Fruit fly (Drosophila melanogaster): ENCODE data around the gene Mp.

The Mp gene

DNA sequence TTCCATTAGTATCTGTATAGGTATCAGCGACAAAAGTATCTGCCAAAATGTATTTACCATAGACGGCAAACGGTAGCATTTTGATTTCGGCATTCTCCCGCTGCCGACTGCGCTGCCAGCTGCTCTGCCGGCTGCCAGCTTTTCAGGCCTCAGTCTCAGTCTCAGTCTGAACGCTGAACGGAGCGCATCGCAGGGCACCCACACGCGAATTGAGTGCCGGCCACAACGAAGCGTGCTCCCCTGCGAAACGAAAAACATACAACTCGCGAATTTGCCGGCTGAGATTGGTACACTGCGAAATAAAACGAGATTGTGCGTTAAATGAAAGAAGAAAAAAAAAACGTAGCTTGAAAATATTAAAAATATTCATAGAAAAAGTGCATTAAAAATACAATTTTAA is at the start of gene Mp:
TSS of gene Mp (plus strand) at position 152 of the 400 bp plus-strand sequence.
- TF ChIP-seq ttk (optimal IDR thresholded peaks at IDR 0.05): no peak
- no peak for TF ChIP-seq Sin3A (optimal IDR thresholded peaks at IDR 0.05)

DNA sequence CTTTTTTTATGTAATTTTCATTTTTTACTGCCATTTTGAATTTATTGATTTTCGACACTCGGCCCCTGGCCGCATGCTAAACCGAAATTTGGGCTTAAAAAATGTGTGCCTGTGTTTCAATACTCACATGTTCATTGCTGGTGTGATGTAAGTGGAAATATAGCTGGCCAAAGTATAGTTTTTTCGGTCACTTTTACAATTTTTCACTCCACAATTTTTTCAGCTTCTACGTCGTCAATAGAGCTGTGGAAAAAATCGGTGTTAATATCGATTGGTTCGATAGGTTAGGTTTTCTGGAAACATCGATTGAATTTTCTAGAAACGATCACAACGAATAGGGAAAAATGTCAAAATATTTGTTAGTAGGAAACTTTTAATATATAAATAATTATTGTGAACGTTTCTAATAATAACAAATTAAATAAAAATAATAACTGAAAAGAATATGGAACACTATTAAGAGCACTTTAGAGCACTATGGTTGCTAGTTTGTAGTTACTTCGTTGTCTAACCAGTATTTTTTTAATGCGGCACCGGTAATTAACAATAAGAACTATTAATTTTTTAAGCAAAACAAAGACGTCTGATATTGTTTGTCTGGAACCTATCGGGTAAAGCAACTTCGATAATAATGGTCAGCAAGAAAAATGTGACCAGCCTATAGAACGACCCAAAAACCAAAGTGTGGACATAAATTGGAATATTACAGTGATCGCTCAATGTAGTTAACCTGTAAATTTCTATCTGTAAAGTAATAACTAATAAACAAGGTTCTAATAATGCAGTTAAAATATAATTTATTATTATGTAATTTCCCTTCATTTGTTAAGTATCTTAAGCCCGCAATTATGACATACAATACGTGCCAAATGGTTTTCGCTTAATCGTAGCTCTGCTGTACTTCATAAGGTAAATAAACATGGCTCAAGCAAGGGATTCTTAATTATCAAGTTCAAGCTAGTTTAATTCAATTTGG is 43.1 kb upstream of the Mp start, which contains the start of the genes CG10077 and CG9948:
TSS of gene CG10077 (minus strand) at position 651 of the 976 bp plus-strand sequence.
TSS of gene CG9948 (plus strand) at position 738 of the 976 bp plus-strand sequence.
- no peak for TF ChIP-seq psq (optimal IDR thresholded peaks at IDR 0.05)
- no peak for TF ChIP-seq h (optimal IDR thresholded peaks at IDR 0.05)
- no peak for TF ChIP-seq ttk (optimal IDR thresholded peaks at IDR 0.05)
- TF ChIP-seq Myc (optimal IDR thresholded peaks at IDR 0.05): no peak
- TF ChIP-seq Sin3A (optimal IDR thresholded peaks at IDR 0.05): no peak
- no peak for TF ChIP-seq insv (optimal IDR thresholded peaks at IDR 0.05)

DNA sequence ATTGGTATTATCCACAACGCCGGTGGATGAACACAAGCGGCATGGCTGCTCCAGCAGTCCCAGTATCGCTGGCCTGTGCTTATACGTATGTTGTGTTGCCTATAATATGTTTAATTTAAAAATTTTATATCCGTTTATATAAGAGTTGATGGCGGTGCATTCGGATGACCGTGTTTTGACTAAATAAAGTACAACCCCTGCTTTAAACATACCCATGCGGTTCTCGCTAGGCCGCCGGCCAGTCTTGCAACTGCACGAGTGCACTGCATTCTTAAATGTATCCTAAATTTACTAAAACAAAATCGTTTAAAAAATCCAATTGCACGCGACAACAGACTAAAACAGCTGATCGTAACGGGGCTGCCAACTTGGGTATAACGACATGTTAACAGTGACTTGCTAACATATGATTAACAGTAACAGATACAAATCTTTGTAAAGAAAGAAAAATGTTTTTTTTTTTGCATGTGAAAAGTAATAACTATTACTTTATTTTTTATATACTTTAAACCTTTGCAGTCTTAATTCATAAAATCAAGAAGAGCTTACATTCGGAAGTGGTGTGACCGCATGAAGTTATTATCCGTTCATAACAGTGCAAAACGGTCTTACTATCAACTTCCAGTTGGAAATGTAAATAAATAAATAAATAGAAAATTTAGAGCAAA is 40.8 kb upstream of the Mp start, which contains the start of the genes Uqcc1 and Surf1:
TSS of gene Uqcc1 (minus strand) at position 356 of the 668 bp plus-strand sequence.
TSS of gene Surf1 (plus strand) at position 594 of the 668 bp plus-strand sequence.
- TF ChIP-seq Sin3A (optimal IDR thresholded peaks at IDR 0.05): no peak
- TF ChIP-seq ttk (optimal IDR thresholded peaks at IDR 0.05): no peak
- no peak for TF ChIP-seq h (optimal IDR thresholded peaks at IDR 0.05)
- no peak for TF ChIP-seq psq (optimal IDR thresholded peaks at IDR 0.05)
- no peak for TF ChIP-seq insv (optimal IDR thresholded peaks at IDR 0.05)
- no peak for TF ChIP-seq Myc (optimal IDR thresholded peaks at IDR 0.05)

DNA sequence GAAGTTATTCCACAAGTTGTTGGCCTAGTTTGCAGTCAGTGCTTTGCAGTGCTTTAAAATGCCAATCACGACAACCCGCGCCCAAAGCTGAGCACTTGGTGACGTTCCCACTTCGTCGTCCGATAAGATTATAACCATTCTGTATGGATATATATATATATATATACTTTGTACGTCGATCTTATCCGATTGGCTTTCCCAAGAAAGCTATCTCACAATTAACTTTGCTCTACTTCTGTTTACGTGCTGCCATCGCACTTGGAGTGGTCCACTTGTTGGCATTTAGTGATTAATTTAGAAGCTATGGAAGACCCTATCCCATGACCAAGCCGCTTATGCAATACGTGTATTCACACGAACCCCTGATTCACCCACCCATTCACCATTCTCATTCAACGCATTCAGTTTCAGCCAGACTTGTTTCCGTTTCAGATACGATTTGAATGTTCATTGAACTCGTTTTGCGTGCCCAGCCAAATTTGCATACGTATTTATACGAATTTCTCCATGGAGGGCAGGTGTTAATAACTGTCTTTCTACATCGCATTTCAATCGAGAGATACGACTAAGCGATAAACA is 36.6 kb upstream of the Mp start:
- no peak for TF ChIP-seq psq (optimal IDR thresholded peaks at IDR 0.05)
- no peak for TF ChIP-seq Sin3A (optimal IDR thresholded peaks at IDR 0.05)
- TF ChIP-seq Myc (optimal IDR thresholded peaks at IDR 0.05): no peak
- no peak for TF ChIP-seq ttk (optimal IDR thresholded peaks at IDR 0.05)
- TF ChIP-seq insv (optimal IDR thresholded peaks at IDR 0.05): no peak
- TF ChIP-seq h (optimal IDR thresholded peaks at IDR 0.05): no peak

DNA sequence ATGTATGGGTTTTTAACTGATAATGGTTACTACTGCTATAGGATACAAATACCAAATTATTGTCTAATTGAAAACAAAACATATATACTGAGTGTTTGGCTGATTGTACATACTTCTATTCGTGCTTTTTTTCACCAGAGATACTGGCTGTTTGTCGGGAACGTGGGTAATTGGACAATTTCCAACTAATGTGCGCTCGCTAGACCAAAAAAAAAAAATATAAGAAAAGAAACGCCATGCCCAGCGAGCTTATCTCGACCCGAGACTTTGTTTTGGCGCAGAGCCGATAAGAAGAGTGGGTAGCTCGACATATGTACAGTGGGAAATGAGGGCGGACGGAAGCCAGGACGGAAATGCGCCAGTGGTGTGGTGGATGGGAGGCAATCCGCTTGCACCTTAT is 35.5 kb upstream of the Mp start:
- TF ChIP-seq h (optimal IDR thresholded peaks at IDR 0.05) (no peak), psq (optimal IDR thresholded peaks at IDR 0.05) (no peak), insv (optimal IDR thresholded peaks at IDR 0.05) (no peak), Sin3A (optimal IDR thresholded peaks at IDR 0.05) (no peak), Myc (optimal IDR thresholded peaks at IDR 0.05) (no peak), ttk (optimal IDR thresholded peaks at IDR 0.05) (no peak)

DNA sequence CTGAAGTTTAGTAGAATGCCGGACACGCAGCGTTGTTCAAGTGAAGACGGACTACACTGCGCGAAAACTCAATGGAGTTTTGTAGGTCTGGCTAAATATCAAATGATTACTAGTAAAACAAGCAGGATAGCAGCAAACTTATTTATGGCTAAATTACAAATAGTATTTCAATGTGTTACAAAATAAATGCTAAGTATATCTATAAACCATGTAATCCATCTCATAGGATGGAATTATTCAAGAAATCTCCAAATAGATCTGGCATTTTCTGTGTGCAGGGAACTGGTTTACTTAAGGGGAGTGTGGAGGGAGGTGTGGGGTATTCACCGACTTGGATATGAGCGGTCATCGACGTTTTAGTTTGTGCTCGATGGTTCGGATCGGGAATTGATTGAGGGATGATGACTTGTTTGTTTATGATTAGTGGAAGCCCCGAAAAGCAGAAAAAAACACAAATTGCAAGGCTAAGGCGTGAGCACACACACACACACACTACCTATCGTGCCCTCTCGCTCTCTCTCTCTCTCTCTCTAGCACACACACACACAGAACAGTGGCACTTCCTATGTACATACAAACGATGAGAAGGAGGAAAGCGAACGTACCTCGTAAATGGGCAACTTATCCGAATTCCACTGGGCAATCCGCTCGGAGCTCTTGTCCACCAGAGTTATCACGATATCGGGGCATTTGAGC is 34.7 kb upstream of the Mp start:
- TF ChIP-seq Sin3A (optimal IDR thresholded peaks at IDR 0.05): no peak
- TF ChIP-seq insv (optimal IDR thresholded peaks at IDR 0.05): no peak
- TF ChIP-seq psq (optimal IDR thresholded peaks at IDR 0.05): no peak
- TF ChIP-seq ttk (optimal IDR thresholded peaks at IDR 0.05): no peak
- TF ChIP-seq Myc (optimal IDR thresholded peaks at IDR 0.05): no peak
- no peak for TF ChIP-seq h (optimal IDR thresholded peaks at IDR 0.05)

DNA sequence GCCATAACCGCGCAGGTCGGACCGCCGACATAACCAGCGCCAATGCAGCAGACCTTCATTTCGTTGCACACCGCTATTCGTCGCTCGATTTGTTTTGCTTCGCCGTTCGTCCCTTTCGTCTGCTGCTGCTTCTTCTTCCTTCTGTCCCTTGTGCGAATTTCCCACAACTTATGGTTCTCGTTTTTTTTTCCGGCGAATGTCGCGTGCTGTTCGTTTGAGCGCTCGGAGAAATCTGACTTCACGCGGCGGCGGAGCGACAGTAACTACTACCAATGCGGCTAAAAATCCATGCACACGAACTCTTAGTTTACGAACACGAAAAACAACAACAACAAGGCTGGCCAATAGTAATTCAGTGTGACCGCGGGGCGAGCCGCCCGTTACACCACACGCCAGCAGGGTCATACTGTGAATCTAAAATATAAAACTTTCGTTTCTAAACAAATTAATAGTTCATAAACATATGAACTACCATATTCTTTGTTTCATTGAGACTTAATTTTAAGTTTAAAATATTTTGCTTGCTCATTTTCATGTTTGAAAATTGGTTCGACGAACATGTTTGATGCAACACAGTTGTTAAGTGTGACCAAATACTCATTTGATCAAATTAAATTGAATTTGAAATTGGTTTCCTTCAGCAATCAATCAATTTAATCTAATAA is 34.0 kb upstream of the Mp start, which contains the start of gene sgl:
TSS of gene sgl (minus strand) at position 271 of the 665 bp plus-strand sequence.
- TF ChIP-seq insv (optimal IDR thresholded peaks at IDR 0.05) (no peak), Myc (optimal IDR thresholded peaks at IDR 0.05) (no peak), Sin3A (optimal IDR thresholded peaks at IDR 0.05) (no peak), ttk (optimal IDR thresholded peaks at IDR 0.05) (no peak), psq (optimal IDR thresholded peaks at IDR 0.05) (no peak), h (optimal IDR thresholded peaks at IDR 0.05) (no peak)

DNA sequence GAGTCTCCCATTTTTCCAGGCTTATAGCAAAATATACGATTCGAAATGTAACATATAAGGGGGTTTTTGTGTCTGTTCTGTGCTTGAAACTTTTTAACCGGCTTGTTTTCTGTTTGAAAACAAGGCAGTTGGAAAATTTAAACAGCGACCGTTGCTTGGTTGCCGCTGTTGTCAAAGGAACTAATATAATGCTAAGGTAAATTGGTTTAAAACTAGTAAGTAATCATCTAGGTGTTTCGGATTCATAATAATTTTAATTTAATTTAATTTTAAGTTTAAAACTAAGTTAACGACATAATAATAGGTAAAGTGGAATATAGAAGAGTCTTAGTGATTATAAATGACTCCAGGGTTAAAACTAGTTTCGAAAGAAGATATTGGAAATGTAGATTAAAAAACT is 30.8 kb upstream of the Mp start, which contains the start of gene CG10064:
TSS of gene CG10064 (minus strand) at position 101 of the 400 bp plus-strand sequence.
- no peak for TF ChIP-seq insv (optimal IDR thresholded peaks at IDR 0.05)
- no peak for TF ChIP-seq Myc (optimal IDR thresholded peaks at IDR 0.05)
- no peak for TF ChIP-seq psq (optimal IDR thresholded peaks at IDR 0.05)
- TF ChIP-seq ttk (optimal IDR thresholded peaks at IDR 0.05): no peak
- no peak for TF ChIP-seq h (optimal IDR thresholded peaks at IDR 0.05)
- TF ChIP-seq Sin3A (optimal IDR thresholded peaks at IDR 0.05): no peak

DNA sequence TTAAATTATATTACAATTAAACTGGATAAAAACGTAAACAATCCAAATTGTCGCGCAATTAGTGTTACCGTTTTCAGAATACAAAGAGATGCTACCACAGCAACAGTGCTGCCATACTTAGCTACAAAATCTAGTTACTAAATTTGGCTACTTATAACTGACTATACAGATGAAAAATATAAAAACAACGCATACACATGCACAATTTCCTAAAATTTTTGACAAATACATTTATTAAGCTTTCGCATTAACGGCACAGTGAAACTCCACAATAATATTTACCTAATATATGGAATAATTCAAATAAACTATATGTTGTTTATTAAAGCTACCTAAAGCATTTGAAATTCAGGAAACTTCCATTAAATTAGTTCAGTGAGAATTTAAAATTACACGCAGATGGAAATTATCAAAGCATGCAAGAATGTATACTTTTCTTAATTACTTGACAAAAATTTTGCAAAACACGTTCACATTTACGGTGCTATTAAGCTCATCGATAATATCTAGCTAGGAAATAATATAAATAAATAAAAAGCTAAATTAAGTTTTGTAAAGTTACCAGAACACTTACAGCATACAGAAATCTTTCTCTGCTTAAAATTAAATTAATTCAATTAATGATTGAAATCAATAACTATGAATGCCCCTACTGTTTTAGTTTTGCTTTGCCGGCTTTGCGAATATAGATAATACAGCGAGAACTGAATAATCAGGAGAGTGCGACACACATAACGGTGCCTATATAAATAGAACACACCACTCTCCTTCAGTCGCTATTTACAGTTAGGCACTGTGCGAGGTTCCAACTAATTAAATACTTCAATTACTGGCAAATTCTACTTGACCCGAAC is 29.5 kb upstream of the Mp start, which contains the start of the genes Mis12 and CG9953:
TSS of gene Mis12 (minus strand) at position 88 of the 854 bp plus-strand sequence.
TSS of gene CG9953 (plus strand) at position 698 of the 854 bp plus-strand sequence.
- TF ChIP-seq h (optimal IDR thresholded peaks at IDR 0.05) (no peak), Myc (optimal IDR thresholded peaks at IDR 0.05) (no peak), insv (optimal IDR thresholded peaks at IDR 0.05) (no peak), ttk (optimal IDR thresholded peaks at IDR 0.05) (no peak), Sin3A (optimal IDR thresholded peaks at IDR 0.05) (no peak), psq (optimal IDR thresholded peaks at IDR 0.05) (no peak)

DNA sequence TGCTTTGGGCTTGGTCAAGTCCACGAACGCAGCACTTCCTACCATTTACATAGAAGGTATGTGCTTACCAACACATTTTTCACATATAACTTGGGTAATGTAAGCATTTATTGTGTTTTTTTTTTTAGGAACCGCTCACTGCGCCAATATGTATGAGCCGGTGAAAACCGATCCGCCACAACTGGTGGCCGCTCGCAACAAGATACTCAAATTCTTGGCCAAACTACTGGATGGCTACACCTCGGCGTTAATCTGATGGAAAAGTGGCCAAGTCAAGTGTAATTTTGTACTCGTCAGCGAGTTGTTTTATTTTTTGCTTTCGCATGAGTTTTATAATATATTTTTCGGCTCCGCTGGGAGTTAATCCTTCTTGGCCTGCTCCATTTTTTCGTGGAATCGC is 27.3 kb upstream of the Mp start:
- no peak for TF ChIP-seq h (optimal IDR thresholded peaks at IDR 0.05)
- TF ChIP-seq Myc (optimal IDR thresholded peaks at IDR 0.05): no peak
- TF ChIP-seq ttk (optimal IDR thresholded peaks at IDR 0.05): no peak
- TF ChIP-seq Sin3A (optimal IDR thresholded peaks at IDR 0.05): no peak
- TF ChIP-seq insv (optimal IDR thresholded peaks at IDR 0.05): no peak
- no peak for TF ChIP-seq psq (optimal IDR thresholded peaks at IDR 0.05)
